Worm (Caenorhabditis elegans): ENCODE results near the gene Y39B6A.34.

- TF ChIP-seq lin-39 (tag; optimal IDR thresholded peaks at IDR 0.05), result no peak
- TF ChIP-seq skn-1 (tag; optimal IDR thresholded peaks at IDR 0.05), result no peak
These were observed 22.5 kb upstream of the Y39B6A.34 start for ce11 chrV:18978301-18978700.
